Fruit fly (Drosophila melanogaster): ENCODE results near the gene Whamy.

Gene Whamy

dm6 chr3R:9784341-9785062 is 10.3 kb upstream of the Whamy start, which contains the start of the genes MtnA and CG8500 (continued):
- no peak for TF ChIP-seq NFAT (GFP tag; IDR thresholded peaks at IDR 0.05)
- no peak for TF ChIP-seq CG14014 (GFP tag; IDR thresholded peaks at IDR 0.05)
- 0 out of 2 replicates have a peak, but pooled peaks have one; percentile 16 for TF ChIP-seq stc (GFP tag; IDR thresholded peaks at IDR 0.05)
- TF ChIP-seq Ets65A (GFP tag): peak; percentile 77
- TF ChIP-seq crc (GFP tag; optimal IDR thresholded peaks at IDR 0.05): no peak
- no peak for TF ChIP-seq H2.0 (GFP tag; IDR thresholded peaks at IDR 0.05)
- no peak for TF ChIP-seq pum (GFP tag; optimal IDR thresholded peaks at IDR 0.05)
- peak; percentile 79 for TF ChIP-seq Hmr (GFP tag; optimal IDR thresholded peaks at IDR 0.05)
- peak; percentile 13 for TF ChIP-seq caup (GFP tag; optimal IDR thresholded peaks at IDR 0.05; ENCODE audit: severe bottlenecking)
- no peak for TF ChIP-seq Stat92E (GFP tag; optimal IDR thresholded peaks at IDR 0.05)
- TF ChIP-seq Dad (GFP tag; optimal IDR thresholded peaks at IDR 0.05): no peak
- TF ChIP-seq Mrtf (GFP tag; IDR thresholded peaks at IDR 0.05): no peak
- TF ChIP-seq nerfin-1 (tag; optimal IDR thresholded peaks at IDR 0.05): no peak
- no peak for TF ChIP-seq tup (GFP tag; optimal IDR thresholded peaks at IDR 0.05)
- TF ChIP-seq Atf6 (GFP tag; IDR thresholded peaks at IDR 0.05): no peak
- no peak for TF ChIP-seq zen (tag; optimal IDR thresholded peaks at IDR 0.05)
- TF ChIP-seq HmgZ (tag; optimal IDR thresholded peaks at IDR 0.05): peak; percentile 87
- TF ChIP-seq hb (GFP tag; IDR thresholded peaks at IDR 0.05; ENCODE audit: partially characterized antibody): no peak
- TF ChIP-seq YL-1 (GFP tag; optimal IDR thresholded peaks at IDR 0.05): no peak
- TF ChIP-seq CG33557 (GFP tag; optimal IDR thresholded peaks at IDR 0.05): no peak
- TF ChIP-seq CG11398 (GFP tag; optimal IDR thresholded peaks at IDR 0.05): no peak
- no peak for TF ChIP-seq CG5953 (GFP tag; IDR thresholded peaks at IDR 0.05)
- peak; percentile 19; the same call in 1 of the 3 replicates for TF ChIP-seq knrl (GFP tag; IDR thresholded peaks at IDR 0.05; ENCODE audit: partially characterized antibody)
- no peak for TF ChIP-seq ttk (GFP tag; IDR thresholded peaks at IDR 0.05)
- no peak for TF ChIP-seq slp2 (GFP tag; optimal IDR thresholded peaks at IDR 0.05)
- no peak for TF ChIP-seq dmrt99B (tag; optimal IDR thresholded peaks at IDR 0.05)
- no peak for TF ChIP-seq Sin3A (optimal IDR thresholded peaks at IDR 0.05)
- peak; percentile 31; the same call in 1 of the 2 replicates for TF ChIP-seq seq (GFP tag; IDR thresholded peaks at IDR 0.05)
- peak; percentile 45; the same call in 1 of the 2 replicates for TF ChIP-seq Adf1 (GFP tag; IDR thresholded peaks at IDR 0.05)
- TF ChIP-seq grau (tag; optimal IDR thresholded peaks at IDR 0.05): no peak
- no peak for TF ChIP-seq trem (tag; optimal IDR thresholded peaks at IDR 0.05)
- 0 out of 3 replicates have a peak, but pooled peaks have one; percentile 7 for TF ChIP-seq sr (GFP tag; IDR thresholded peaks at IDR 0.05)
- TF ChIP-seq tna (GFP tag; IDR thresholded peaks at IDR 0.05; ENCODE audit: partially characterized antibody): peak; percentile 19; the same call in 1 of the 2 replicates
- TF ChIP-seq ranshi (GFP tag; IDR thresholded peaks at IDR 0.05): no peak
- TF ChIP-seq scrt (GFP tag; optimal IDR thresholded peaks at IDR 0.05): no peak
- TF ChIP-seq sens (GFP tag): peak; percentile 33
- 0 out of 2 replicates have a peak, but pooled peaks have one; percentile 28 for TF ChIP-seq Dref (GFP tag; IDR thresholded peaks at IDR 0.05)
- peak; percentile 99 for TF ChIP-seq ewg (GFP tag; optimal IDR thresholded peaks at IDR 0.05)
- peak; percentile 52; the same call in 1 of the 2 replicates for TF ChIP-seq CG42726 (GFP tag; IDR thresholded peaks at IDR 0.05; ENCODE audit: partially characterized antibody)
- TF ChIP-seq nmo (GFP tag; optimal IDR thresholded peaks at IDR 0.05): no peak
- no peak for TF ChIP-seq eyg (GFP tag; optimal IDR thresholded peaks at IDR 0.05)
- peak; percentile 81 for TF ChIP-seq Med (GFP tag)
- 0 out of 4 replicates have a peak, but pooled peaks have one; percentile 65 for TF ChIP-seq chinmo (GFP tag; IDR thresholded peaks at IDR 0.05; ENCODE audit: partially characterized antibody)
- peak; percentile 14 for TF ChIP-seq CG34376 (GFP tag; optimal IDR thresholded peaks at IDR 0.05)
- peak; percentile 53 for TF ChIP-seq Dek (tag; optimal IDR thresholded peaks at IDR 0.05)
- TF ChIP-seq CG6175 (GFP tag; IDR thresholded peaks at IDR 0.05): peak; percentile 78; the same call in 2 of the 3 replicates
- TF ChIP-seq CG14710 (tag; optimal IDR thresholded peaks at IDR 0.05): no peak
- TF ChIP-seq CG34422 (GFP tag; IDR thresholded peaks at IDR 0.05): peak; percentile 75; the same call in 2 of the 3 replicates
- TF ChIP-seq B-H2 (GFP tag; optimal IDR thresholded peaks at IDR 0.05): peak; percentile 15

Measured in whole organism, embryonic.